Fruit fly (Drosophila melanogaster): ENCODE data around the gene nSyb.

nSyb gene

DNA sequence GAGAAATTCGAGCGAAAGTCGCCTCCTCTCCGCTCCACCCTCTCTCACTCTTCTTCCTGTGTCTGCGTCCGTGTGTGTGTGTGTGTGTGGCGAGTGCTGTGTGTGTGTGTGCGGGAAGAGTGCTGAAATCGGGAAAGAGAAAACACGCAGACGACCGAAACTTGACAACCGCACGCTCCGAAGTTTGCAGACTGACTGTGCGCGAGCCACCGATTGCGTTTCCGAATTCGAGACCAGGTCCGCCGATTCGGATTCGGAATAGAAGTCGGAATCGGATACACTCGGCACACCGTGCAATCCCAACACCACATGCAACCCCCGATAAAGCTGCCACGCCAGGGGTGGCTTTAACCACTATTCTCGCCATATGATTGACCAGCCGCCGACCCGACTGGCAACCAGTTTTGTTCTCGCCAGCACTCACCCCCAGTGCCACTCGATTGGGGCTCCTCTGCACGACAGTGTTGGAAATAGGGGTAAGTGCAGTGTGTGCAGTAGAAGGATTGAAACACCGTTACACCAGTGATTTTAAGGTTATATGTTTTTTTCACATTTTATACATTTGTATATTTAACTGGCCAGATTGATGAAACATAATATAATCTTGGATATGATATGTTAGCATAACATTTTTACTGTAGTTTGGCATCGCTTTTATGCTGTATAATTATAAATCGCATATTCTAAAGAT lies 9.2 kb downstream of the nSyb start, which contains the start of gene CG13928 (continued):
- TF ChIP-seq CG4730 (GFP tag; IDR thresholded peaks at IDR 0.05) (no peak), Hr51 (GFP tag; optimal IDR thresholded peaks at IDR 0.05) (no peak), ham (GFP tag; IDR thresholded peaks at IDR 0.05) (no peak), CG2875 (GFP tag; optimal IDR thresholded peaks at IDR 0.05) (no peak), lilli (GFP tag; optimal IDR thresholded peaks at IDR 0.05) (no peak), CG2678 (tag; optimal IDR thresholded peaks at IDR 0.05) (no peak), CG17612 (GFP tag; IDR thresholded peaks at IDR 0.05) (no peak), MTF-1 (GFP tag; optimal IDR thresholded peaks at IDR 0.05; ENCODE audit: borderline replicate concordance) (no peak), CG11696 (GFP tag; IDR thresholded peaks at IDR 0.05) (no peak), bowl (GFP tag; IDR thresholded peaks at IDR 0.05) (no peak), CG14050 (GFP tag; IDR thresholded peaks at IDR 0.05) (no peak), ase (GFP tag; IDR thresholded peaks at IDR 0.05) (no peak), Optix (GFP tag; IDR thresholded peaks at IDR 0.05) (no peak), sima (GFP tag; optimal IDR thresholded peaks at IDR 0.05) (no peak), CG8290 (GFP tag; optimal IDR thresholded peaks at IDR 0.05) (no peak), CG8290 (tag; optimal IDR thresholded peaks at IDR 0.05) (no peak), Dp (GFP tag; optimal IDR thresholded peaks at IDR 0.05) (no peak), CG6272 (GFP tag; IDR thresholded peaks at IDR 0.05) (no peak), amos (GFP tag; IDR thresholded peaks at IDR 0.05; ENCODE audit: partially characterized antibody) (no peak), CG2116 (GFP tag; optimal IDR thresholded peaks at IDR 0.05) (no peak), tgo (GFP tag; IDR thresholded peaks at IDR 0.05) (no peak), CG7786 (GFP tag; optimal IDR thresholded peaks at IDR 0.05) (no peak), Ada2b (GFP tag; IDR thresholded peaks at IDR 0.05) (no peak), CG12236 (GFP tag; optimal IDR thresholded peaks at IDR 0.05) (no peak), CG2202 (tag; optimal IDR thresholded peaks at IDR 0.05) (no peak), CG12942 (GFP tag; optimal IDR thresholded peaks at IDR 0.05) (no peak), Rfx (GFP tag; IDR thresholded peaks at IDR 0.05) (no peak), CG32772 (GFP tag; IDR thresholded peaks at IDR 0.05) (no peak), Mad (GFP tag; optimal IDR thresholded peaks at IDR 0.05) (no peak), unpg (GFP tag; optimal IDR thresholded peaks at IDR 0.05) (no peak), CG7963 (GFP tag; IDR thresholded peaks at IDR 0.05; ENCODE audit: partially characterized antibody) (no peak), CG18262 (tag; optimal IDR thresholded peaks at IDR 0.05) (no peak), nerfin-1 (tag; optimal IDR thresholded peaks at IDR 0.05) (peak; percentile 21), CG4282 (GFP tag; optimal IDR thresholded peaks at IDR 0.05) (no peak), crc (GFP tag; optimal IDR thresholded peaks at IDR 0.05) (no peak), Hr3 (GFP tag; optimal IDR thresholded peaks at IDR 0.05) (no peak), Nf-YC (tag; optimal IDR thresholded peaks at IDR 0.05) (peak; percentile 22), unc-4 (GFP tag; IDR thresholded peaks at IDR 0.05; ENCODE audit: partially characterized antibody) (no peak), CG4424 (GFP tag; optimal IDR thresholded peaks at IDR 0.05) (no peak), CG30020 (tag; optimal IDR thresholded peaks at IDR 0.05) (no peak), pros (GFP tag; optimal IDR thresholded peaks at IDR 0.05) (no peak), CG3995 (GFP tag; optimal IDR thresholded peaks at IDR 0.05) (peak; percentile 60), Nf-YA (GFP tag; IDR thresholded peaks at IDR 0.05) (no peak), cas (GFP tag; IDR thresholded peaks at IDR 0.05) (no peak), dmrt99B (tag; optimal IDR thresholded peaks at IDR 0.05) (no peak), CG3281 (GFP tag; optimal IDR thresholded peaks at IDR 0.05) (no peak), CG9817 (tag; optimal IDR thresholded peaks at IDR 0.05) (no peak), tna (GFP tag; IDR thresholded peaks at IDR 0.05; ENCODE audit: partially characterized antibody) (no peak), zen2 (GFP tag; IDR thresholded peaks at IDR 0.05; ENCODE audit: partially characterized antibody) (no peak), ERR (GFP tag; optimal IDR thresholded peaks at IDR 0.05) (no peak), sens (GFP tag) (peak; percentile 58)
